Worm (Caenorhabditis elegans): ENCODE data around the gene Y6E2A.7.
"Not testable (repeated sequence)": the region's sequence is repeated elsewhere in the genome, so short reads cannot be mapped to it uniquely, and the experiment has no call there.

Gene Y6E2A.7

DNA sequence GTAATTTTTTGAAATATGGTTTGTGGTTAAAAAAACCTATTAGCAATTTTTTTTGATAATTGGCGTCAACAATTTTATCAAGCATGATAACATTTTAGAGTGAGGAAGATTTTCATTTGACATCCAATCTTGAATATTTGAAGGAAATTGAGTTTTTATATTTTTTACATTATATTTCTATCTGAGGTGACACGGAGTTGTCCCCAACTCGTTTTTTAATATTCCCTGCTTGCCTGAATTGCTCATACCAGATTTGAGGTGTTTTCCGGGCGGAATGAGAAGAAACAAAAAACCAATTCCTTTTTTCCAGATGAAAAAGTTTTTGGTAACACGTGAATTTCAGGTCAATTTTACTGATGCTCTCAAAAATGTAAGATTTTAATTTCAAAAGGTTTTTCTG, at the start of gene Y6E2A.7:
Gene Y6E2A.7 (plus strand): TSS at position 301 of the 400 bp plus-strand sequence.
- TF ChIP-seq ZK185.1 (tag; optimal IDR thresholded peaks at IDR 0.05; ENCODE audit: poor library complexity, severe bottlenecking) (no peak), madf-10 (tag; optimal IDR thresholded peaks at IDR 0.05) (no peak), T07F8.4 (tag; optimal IDR thresholded peaks at IDR 0.05) (no peak), egl-44 (GFP tag; IDR thresholded peaks at IDR 0.05) (no peak), lsy-27 (tag; optimal IDR thresholded peaks at IDR 0.05; ENCODE audit: borderline replicate concordance, insufficient read depth) (no peak), chd-7 (tag; optimal IDR thresholded peaks at IDR 0.05) (no peak), ztf-18 (tag; optimal IDR thresholded peaks at IDR 0.05) (no peak), tbx-9 (tag; optimal IDR thresholded peaks at IDR 0.05; ENCODE audit: borderline replicate concordance) (no peak), egrh-3 (GFP tag; IDR thresholded peaks at IDR 0.05) (no peak), Y53G8AR.9 (GFP tag; conservative IDR thresholded peaks at IDR 0.05) (no peak)

- TF ChIP-seq snpc-1.1 (tag; optimal IDR thresholded peaks at IDR 0.05; ENCODE audit: insufficient read depth); gei-17 (GFP tag; optimal IDR thresholded peaks at IDR 0.05); ceh-40 (GFP tag; IDR thresholded peaks at IDR 0.05): not testable (repeated sequence)
Observed at ce11 chrV:15670139-15670538, 49.5 kb upstream of the Y6E2A.7 start, which contains the start of gene K06B4.15. Gene K06B4.15 (plus strand): TSS chrV:15670439.

DNA sequence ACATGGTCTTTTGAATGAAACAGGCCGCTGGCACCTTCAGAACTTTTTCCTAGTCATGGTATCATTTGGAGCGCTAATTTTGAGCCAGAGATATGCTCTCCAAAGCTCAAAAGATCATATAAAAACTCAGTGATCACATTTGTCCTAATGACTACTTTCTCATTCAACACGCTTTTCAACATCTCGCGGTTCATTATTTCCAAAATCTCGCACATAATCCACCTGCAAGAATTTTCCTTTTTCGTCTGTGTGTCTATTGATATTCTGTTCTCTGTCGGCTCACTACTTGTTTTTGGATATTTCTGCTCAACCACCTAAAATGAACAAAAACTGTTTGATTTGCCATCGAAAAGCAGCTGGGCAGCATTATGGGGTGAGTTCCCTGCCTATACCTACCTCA, 46.0 kb upstream of the Y6E2A.7 start, which contains the start of gene nhr-51:
Gene nhr-51 (plus strand): TSS at position 301 of the 400 bp plus-strand sequence.
- TF ChIP-seq nfya-2 (GFP tag; IDR thresholded peaks at IDR 0.05): no peak
- TF ChIP-seq hmg-1.2 (GFP tag; IDR thresholded peaks at IDR 0.05): no peak
- TF ChIP-seq cebp-2 (GFP tag; IDR thresholded peaks at IDR 0.05): no peak
- no peak for TF ChIP-seq Y56A3A.18 (GFP tag; IDR thresholded peaks at IDR 0.05)
- no peak for TF ChIP-seq snpc-1.3 (tag; optimal IDR thresholded peaks at IDR 0.05; ENCODE audit: insufficient read depth)
- no peak for TF ChIP-seq nfyb-1 (GFP tag; IDR thresholded peaks at IDR 0.05)
- no peak for TF ChIP-seq pha-4 (tag; optimal IDR thresholded peaks at IDR 0.05)
- TF ChIP-seq C17E4.6 (GFP tag; IDR thresholded peaks at IDR 0.05): no peak
- TF ChIP-seq Y53G8AR.9 (GFP tag; conservative IDR thresholded peaks at IDR 0.05): no peak
- no peak for TF ChIP-seq repo-1 (tag; optimal IDR thresholded peaks at IDR 0.05)
- TF ChIP-seq nhr-120 (GFP tag; IDR thresholded peaks at IDR 0.05): no peak
- TF ChIP-seq ztf-6 (GFP tag; IDR thresholded peaks at IDR 0.05): no peak
- no peak for TF ChIP-seq ama-1 (optimal IDR thresholded peaks at IDR 0.05)
- TF ChIP-seq ama-1 (GFP tag; optimal IDR thresholded peaks at IDR 0.05): no peak

DNA sequence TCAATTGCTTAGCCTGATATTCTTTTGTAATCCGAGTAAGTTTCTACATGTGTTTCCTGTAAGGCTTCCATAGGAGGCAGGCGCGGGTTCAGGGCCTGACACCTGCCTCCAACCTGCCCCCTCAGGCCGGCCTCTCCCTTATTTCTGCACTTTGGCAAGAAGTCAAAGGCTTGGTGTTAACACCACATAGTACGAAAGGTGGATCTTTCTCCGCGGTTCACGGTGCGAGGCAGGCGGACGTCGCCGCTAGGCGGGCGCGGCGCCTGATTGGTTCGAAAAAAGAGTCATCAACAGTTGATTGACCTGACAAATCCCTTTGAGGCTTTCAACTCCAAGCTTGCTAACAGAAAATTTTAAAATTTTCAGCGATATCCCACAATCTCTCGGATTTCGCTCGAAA, 44.8 kb upstream of the Y6E2A.7 start:
- TF ChIP-seq Y67H2A.10 (GFP tag; conservative IDR thresholded peaks at IDR 0.05) (no peak), zfh-2 (GFP tag; conservative IDR thresholded peaks at IDR 0.05) (peak; percentile 72), die-1 (tag; optimal IDR thresholded peaks at IDR 0.05) (no peak), unc-130 (GFP tag; optimal IDR thresholded peaks at IDR 0.05) (no peak), bed-1 (GFP tag; IDR thresholded peaks at IDR 0.05) (0 out of 2 replicates have a peak, but pooled peaks have one; percentile 71), hlh-26 (GFP tag; conservative IDR thresholded peaks at IDR 0.05) (no peak), nfya-2 (GFP tag; IDR thresholded peaks at IDR 0.05) (no peak), ZK185.1 (tag; optimal IDR thresholded peaks at IDR 0.05; ENCODE audit: poor library complexity, severe bottlenecking) (no peak), egrh-3 (GFP tag; IDR thresholded peaks at IDR 0.05) (no peak), sptf-2 (GFP tag; optimal IDR thresholded peaks at IDR 0.05) (no peak), let-526 (GFP tag; IDR thresholded peaks at IDR 0.05) (no peak)

Measured in whole organism, young adult.